Fruit fly (Drosophila melanogaster): ENCODE measurements around the gene CG14195.

Gene CG14195

dm6 chrX:19247200-19248052 lies 35.5 kb upstream of the CG14195 start, which contains the start of gene CG7992 (continued):
- TF ChIP-seq Sp1 (GFP tag; optimal IDR thresholded peaks at IDR 0.05) (peak; percentile 73), OdsH (GFP tag; optimal IDR thresholded peaks at IDR 0.05) (peak; percentile 66), psq (GFP tag; optimal IDR thresholded peaks at IDR 0.05) (peak; percentile 62), foxo (GFP tag; optimal IDR thresholded peaks at IDR 0.05) (peak in 1 of 2 experiments; percentile 79)

- TF ChIP-seq Dfd (GFP tag; optimal IDR thresholded peaks at IDR 0.05) (no peak), fru (GFP tag; optimal IDR thresholded peaks at IDR 0.05) (peak; percentile 13), Myc (optimal IDR thresholded peaks at IDR 0.05) (peak; percentile 0), usp (GFP tag; optimal IDR thresholded peaks at IDR 0.05) (no peak), Hnf4 (GFP tag; optimal IDR thresholded peaks at IDR 0.05) (no peak), rgr (GFP tag; optimal IDR thresholded peaks at IDR 0.05) (peak; percentile 17), ey (GFP tag; optimal IDR thresholded peaks at IDR 0.05) (no peak), Rel (GFP tag; optimal IDR thresholded peaks at IDR 0.05) (no peak), Rel (tag; optimal IDR thresholded peaks at IDR 0.05) (peak; percentile 78), brk (GFP tag; optimal IDR thresholded peaks at IDR 0.05) (no peak), HLH106 (tag; optimal IDR thresholded peaks at IDR 0.05) (peak; percentile 51), Mio (GFP tag; optimal IDR thresholded peaks at IDR 0.05) (no peak), lola (GFP tag; optimal IDR thresholded peaks at IDR 0.05) (no peak), Vsx2 (GFP tag; optimal IDR thresholded peaks at IDR 0.05; ENCODE audit: partially characterized antibody) (no peak), Jra (GFP tag; optimal IDR thresholded peaks at IDR 0.05) (no peak), CG32264 (GFP tag; optimal IDR thresholded peaks at IDR 0.05) (no peak), psq (GFP tag; optimal IDR thresholded peaks at IDR 0.05) (no peak), dl (GFP tag; optimal IDR thresholded peaks at IDR 0.05; ENCODE audit: insufficient read depth in 1 of 2, partially characterized antibody in 2 of 2) (no peak), dmrt93B (GFP tag; optimal IDR thresholded peaks at IDR 0.05) (no peak), tai (GFP tag; optimal IDR thresholded peaks at IDR 0.05) (no peak), Hr83 (GFP tag; optimal IDR thresholded peaks at IDR 0.05; ENCODE audit: poor library complexity, severe bottlenecking) (no peak), sage (GFP tag; optimal IDR thresholded peaks at IDR 0.05) (no peak), N (GFP tag; optimal IDR thresholded peaks at IDR 0.05) (no peak), woc (GFP tag; optimal IDR thresholded peaks at IDR 0.05) (peak; percentile 38), Sp1 (GFP tag; optimal IDR thresholded peaks at IDR 0.05) (no peak), jim (GFP tag; optimal IDR thresholded peaks at IDR 0.05) (no peak), h (GFP tag; optimal IDR thresholded peaks at IDR 0.05) (peak; percentile 44), CG9705 (GFP tag; optimal IDR thresholded peaks at IDR 0.05) (no peak), br (GFP tag; optimal IDR thresholded peaks at IDR 0.05) (no peak), Abd-B (GFP tag; optimal IDR thresholded peaks at IDR 0.05) (no peak), CrebA (GFP tag; optimal IDR thresholded peaks at IDR 0.05; ENCODE audit: borderline replicate concordance) (no peak), OdsH (GFP tag; optimal IDR thresholded peaks at IDR 0.05) (no peak), Dif (GFP tag; optimal IDR thresholded peaks at IDR 0.05; ENCODE audit: partially characterized antibody) (no peak), foxo (GFP tag; optimal IDR thresholded peaks at IDR 0.05) (peak in 1 of 2 experiments; percentile 49), GATAd (GFP tag; optimal IDR thresholded peaks at IDR 0.05) (no peak), sv (GFP tag; optimal IDR thresholded peaks at IDR 0.05) (no peak), dsf (GFP tag; optimal IDR thresholded peaks at IDR 0.05; ENCODE audit: borderline replicate concordance) (no peak), Hr78 (GFP tag; optimal IDR thresholded peaks at IDR 0.05) (no peak), pan (optimal IDR thresholded peaks at IDR 0.05) (no peak)
Observed at dm6 chrX:19243379-19243834, 31.5 kb upstream of the CG14195 start, which contains the start of gene CG7889. Gene CG7889 (plus strand): TSS chrX:19243631.

Data from whole organism, wandering third instar larva.